Fruit fly (Drosophila melanogaster) whole organism, embryonic: ENCODE results near the gene CG4291.

Experiments
- Atf6 ChIP-seq: fragments of 200-800 bp; sonication (Bioruptor generic); IDR thresholded peaks from 2 replicates; pipeline ENCODE4 v1.3.6; 2022; ENCODE audit warnings: missing biosample characterization, missing genetic modification characterization
- B-H2 ChIP-seq: fragments of 200-800 bp; sonication (Bioruptor generic); optimal IDR thresholded peaks from 2 replicates; lab custom pipeline; 2018; ENCODE audit warnings: missing biosample characterization, mild to moderate bottlenecking, missing genetic modification characterization
- CG11695 ChIP-seq: fragments of 200-800 bp; sonication (Bioruptor generic); IDR thresholded peaks from 3 replicates; pipeline ENCODE4 v1.3.6; 2022; ENCODE audit warnings: missing biosample characterization, missing genetic modification characterization
- CG12104 ChIP-seq: fragments of 200-800 bp; sonication (Bioruptor generic); optimal IDR thresholded peaks from 3 replicates; lab custom pipeline; 2016; ENCODE audit warnings: missing biosample characterization, missing genetic modification characterization
- CG1233 ChIP-seq: fragments of 200-800 bp; sonication (Bioruptor generic); optimal IDR thresholded peaks from 4 replicates; lab custom pipeline; 2018; ENCODE audit warnings: missing biosample characterization, mild to moderate bottlenecking, missing genetic modification characterization
- CG15479 ChIP-seq: fragments of 200-800 bp; sonication (Bioruptor generic); optimal IDR thresholded peaks from 3 replicates; lab custom pipeline; 2019; ENCODE audit warnings: missing biosample characterization, mild to moderate bottlenecking, missing genetic modification characterization, moderate library complexity
- CG16779 ChIP-seq: fragments of 200-800 bp; sonication (Bioruptor generic); IDR thresholded peaks from 2 replicates; pipeline ENCODE4 v1.3.6; 2022; ENCODE audit warnings: missing biosample characterization, missing genetic modification characterization
- CG30431 ChIP-seq: fragments of 200-800 bp; sonication (Bioruptor generic); optimal IDR thresholded peaks from 2 replicates; lab custom pipeline; 2017; ENCODE audit warnings: missing biosample characterization, missing genetic modification characterization
- CG6175 ChIP-seq: fragments of 200-800 bp; sonication (Bioruptor generic); IDR thresholded peaks from 3 replicates; pipeline ENCODE4 v1.3.6; 2022; ENCODE audit warnings: missing biosample characterization, missing genetic modification characterization
- CG7357 ChIP-seq: fragments of 200-800 bp; sonication (Bioruptor generic); IDR thresholded peaks from 3 replicates; pipeline ENCODE4 v1.3.6; 2022; ENCODE audit warnings: missing biosample characterization, missing genetic modification characterization
- CG7786 ChIP-seq: fragments of 200-800 bp; sonication (Bioruptor generic); optimal IDR thresholded peaks from 2 replicates; lab custom pipeline; 2016; ENCODE audit warnings: missing biosample characterization, missing genetic modification characterization
- CG7839 ChIP-seq: fragments of 200-800 bp; sonication (Bioruptor generic); optimal IDR thresholded peaks from 3 replicates; lab custom pipeline; 2018; ENCODE audit warnings: missing biosample characterization, mild to moderate bottlenecking, missing genetic modification characterization, moderate library complexity
- CG7928 ChIP-seq: fragments of 200-800 bp; sonication (Bioruptor generic); optimal IDR thresholded peaks from 2 replicates; lab custom pipeline; 2017; ENCODE audit warnings: missing biosample characterization, mild to moderate bottlenecking, missing genetic modification characterization
- CG8290 ChIP-seq, 3 experiments: fragments of 200-800 bp; sonication (Bioruptor generic); optimal IDR thresholded peaks; 2 replicates each; lab custom pipeline; 2016 to 2019; ENCODE audit warnings: missing biosample characterization in 3 of 3, missing genetic modification characterization in 3 of 3, mild to moderate bottlenecking in 2 of 3, moderate library complexity in 1 of 3
- CG8388 ChIP-seq: fragments of 200-800 bp; sonication (Bioruptor generic); optimal IDR thresholded peaks from 2 replicates; lab custom pipeline; 2019; ENCODE audit warnings: missing biosample characterization, mild to moderate bottlenecking, missing genetic modification characterization, moderate library complexity
- CG8478 ChIP-seq: fragments of >200 bp; optimal IDR thresholded peaks from 2 replicates; lab custom pipeline; 2018
- CG9797 ChIP-seq: fragments of 200-800 bp; sonication (Bioruptor generic); optimal IDR thresholded peaks from 3 replicates; lab custom pipeline; 2018; ENCODE audit warnings: missing biosample characterization, mild to moderate bottlenecking, missing genetic modification characterization
- CoRest ChIP-seq: fragments of 200-800 bp; sonication (Bioruptor generic); optimal IDR thresholded peaks from 3 replicates; lab custom pipeline; 2018; ENCODE audit warnings: missing biosample characterization, mild to moderate bottlenecking, missing genetic modification characterization, moderate library complexity
- D ChIP-seq, 2 experiments: fragments of 200-800 bp in 1 of 2; fragments of >200 bp in 1 of 2; sonication (Bioruptor generic) in 1 of 2; optimal IDR thresholded peaks; 2 replicates in 1 of 2; 3 replicates in 1 of 2; lab custom pipeline; 2017; ENCODE audit warnings: mild to moderate bottlenecking in 1 of 2, missing biosample characterization in 1 of 2, missing genetic modification characterization in 1 of 2, missing genetic modification reagents in 1 of 2
- H2.0 ChIP-seq: fragments of 200-800 bp; sonication (Bioruptor generic); IDR thresholded peaks from 2 replicates; pipeline ENCODE4 v1.3.6; 2022; ENCODE audit warnings: missing biosample characterization, missing genetic modification characterization
- HmgD ChIP-seq: fragments of 200-800 bp; sonication (Bioruptor generic); optimal IDR thresholded peaks from 3 replicates; lab custom pipeline; 2016; ENCODE audit warnings: missing biosample characterization, missing genetic modification characterization
- MBD-R2 ChIP-seq: fragments of 200-800 bp; sonication (Bioruptor generic); IDR thresholded peaks from 2 replicates; pipeline ENCODE4 v1.3.6; 2022; ENCODE audit warnings: missing biosample characterization, missing genetic modification characterization
- Myb ChIP-seq: fragments of 200-800 bp; sonication (Bioruptor generic); optimal IDR thresholded peaks from 2 replicates; lab custom pipeline; 2016; ENCODE audit warnings: missing biosample characterization, missing genetic modification characterization
- NC2α ChIP-seq: fragments of 200-800 bp; sonication (Bioruptor generic); optimal IDR thresholded peaks from 2 replicates; lab custom pipeline; 2016; ENCODE audit warnings: missing biosample characterization, missing genetic modification characterization
- NK7.1 ChIP-seq: fragments of 200-800 bp; sonication (Bioruptor generic); optimal IDR thresholded peaks from 3 replicates; lab custom pipeline; 2016; ENCODE audit warnings: missing biosample characterization, missing genetic modification characterization
- Nf-YB ChIP-seq: fragments of 200-800 bp; sonication (Bioruptor generic); optimal IDR thresholded peaks from 3 replicates; lab custom pipeline; 2019; ENCODE audit warnings: missing biosample characterization, mild to moderate bottlenecking, missing genetic modification characterization, moderate library complexity
- Nf-YC ChIP-seq: fragments of 200-800 bp; optimal IDR thresholded peaks from 3 replicates; lab custom pipeline; 2019; ENCODE audit warnings: missing biosample characterization, mild to moderate bottlenecking, missing genetic modification characterization, moderate library complexity
- Sry-β ChIP-seq: fragments of 200-800 bp; sonication (Bioruptor generic); optimal IDR thresholded peaks from 2 replicates; lab custom pipeline; 2018; ENCODE audit warnings: missing biosample characterization, mild to moderate bottlenecking, missing genetic modification characterization, moderate library complexity
- TFAM ChIP-seq: fragments of 200-800 bp; sonication (Bioruptor generic); optimal IDR thresholded peaks from 2 replicates; lab custom pipeline; 2017; ENCODE audit warnings: missing biosample characterization, missing genetic modification characterization, inconsistent platforms
- Trl ChIP-seq, 3 experiments: fragments of >200 bp in 2 of 3; fragments of 200-800 bp in 1 of 3; sonication (Bioruptor generic) in 1 of 3; optimal IDR thresholded peaks; 2 replicates in 1 of 3; 3 replicates in 2 of 3; lab custom pipeline; 2016 to 2017; ENCODE audit warnings: missing biosample characterization in 1 of 3, missing genetic modification characterization in 1 of 3
- bigmax ChIP-seq: fragments of 200-800 bp; sonication (Bioruptor generic); optimal IDR thresholded peaks from 2 replicates; lab custom pipeline; 2018; ENCODE audit warnings: missing biosample characterization, mild to moderate bottlenecking, missing genetic modification characterization
- bowl ChIP-seq: fragments of 200-800 bp; sonication (Bioruptor generic); IDR thresholded peaks from 2 replicates; pipeline ENCODE4 v1.3.6; 2022; ENCODE audit warnings: missing biosample characterization, missing genetic modification characterization
- br ChIP-seq: fragments of >200 bp; optimal IDR thresholded peaks from 2 replicates; lab custom pipeline; 2017
- bsh ChIP-seq, 2 experiments: fragments of 200-800 bp; sonication (Bioruptor generic); optimal IDR thresholded peaks; 2 replicates each; lab custom pipeline; 2017 to 2018; ENCODE audit warnings: mild to moderate bottlenecking in 2 of 2, missing biosample characterization in 2 of 2, missing genetic modification characterization in 2 of 2, moderate library complexity in 1 of 2
- caup ChIP-seq: fragments of 200-800 bp; sonication (Bioruptor generic); optimal IDR thresholded peaks from 3 replicates; lab custom pipeline; 2017; ENCODE audit warnings: missing biosample characterization, mild to moderate bottlenecking, missing genetic modification characterization, moderate library complexity; ENCODE audit not compliant: severe bottlenecking
- dysf ChIP-seq: fragments of 200-800 bp; sonication (Bioruptor generic); IDR thresholded peaks from 3 replicates; pipeline ENCODE4 v1.3.6; 2022; ENCODE audit warnings: missing biosample characterization, missing genetic modification characterization
- gro ChIP-seq: fragments of 200-800 bp; sonication (Bioruptor generic); optimal IDR thresholded peaks from 2 replicates; lab custom pipeline; 2016; ENCODE audit warnings: missing biosample characterization, missing genetic modification characterization
- hbn ChIP-seq: fragments of 200-800 bp; sonication (Bioruptor generic); IDR thresholded peaks from 2 replicates; pipeline ENCODE4 v1.3.6; 2022; ENCODE audit warnings: missing biosample characterization, missing genetic modification characterization; ENCODE audit not compliant: partially characterized antibody
- nau ChIP-seq: fragments of 200-800 bp; sonication (Bioruptor generic); optimal IDR thresholded peaks from 3 replicates; lab custom pipeline; 2017; ENCODE audit warnings: missing biosample characterization, mild to moderate bottlenecking, missing genetic modification characterization, missing genetic modification reagents
- peb ChIP-seq: fragments of 200-800 bp; sonication (Bioruptor generic); IDR thresholded peaks from 2 replicates; pipeline ENCODE4 v1.3.6; 2022; ENCODE audit warnings: missing biosample characterization, missing genetic modification characterization
- pho ChIP-seq: fragments of 200-800 bp; sonication (Bioruptor generic); optimal IDR thresholded peaks from 2 replicates; lab custom pipeline; 2016; ENCODE audit warnings: missing biosample characterization, missing genetic modification characterization
- repo ChIP-seq: fragments of 200-800 bp; sonication (Bioruptor generic); optimal IDR thresholded peaks from 2 replicates; lab custom pipeline; 2016; ENCODE audit warnings: missing biosample characterization, missing genetic modification characterization
- schlank ChIP-seq: fragments of 200-800 bp; sonication (Bioruptor generic); optimal IDR thresholded peaks from 2 replicates; lab custom pipeline; 2018; ENCODE audit warnings: missing biosample characterization, mild to moderate bottlenecking, missing genetic modification characterization
- scrt ChIP-seq: fragments of 200-800 bp; sonication (Bioruptor generic); optimal IDR thresholded peaks from 2 replicates; lab custom pipeline; 2018; ENCODE audit warnings: missing biosample characterization, mild to moderate bottlenecking, missing genetic modification characterization, moderate library complexity
- sens ChIP-seq: fragments of 200-800 bp; sonication (Bioruptor generic); peaks from one replicate; lab custom pipeline; 2016; ENCODE audit warnings: missing biosample characterization, missing genetic modification characterization
- ssp ChIP-seq: fragments of 200-800 bp; sonication (Bioruptor generic); IDR thresholded peaks from 2 replicates; pipeline ENCODE4 v1.3.6; 2022; ENCODE audit warnings: missing biosample characterization, missing genetic modification characterization
- tio ChIP-seq: fragments of 200-800 bp; sonication (Bioruptor generic); optimal IDR thresholded peaks from 2 replicates; lab custom pipeline; 2017; ENCODE audit warnings: missing biosample characterization, missing genetic modification characterization, inconsistent platforms
- wdn ChIP-seq: fragments of 200-800 bp; sonication (Bioruptor generic); IDR thresholded peaks from 2 replicates; pipeline ENCODE4 v1.3.6; 2022; ENCODE audit warnings: missing biosample characterization, missing genetic modification characterization
- wek ChIP-seq: fragments of 200-800 bp; sonication (Bioruptor generic); optimal IDR thresholded peaks from 3 replicates; lab custom pipeline; 2018; ENCODE audit warnings: missing biosample characterization, mild to moderate bottlenecking, missing genetic modification characterization, moderate library complexity
- yki ChIP-seq: fragments of >200 bp; optimal IDR thresholded peaks from 3 replicates; lab custom pipeline; 2018

CG4291 gene

dm6 chr2L:867899-868605 is 15.5 kb upstream of the CG4291 start, which contains the start of gene aru (continued):
- TF ChIP-seq CG6175 (GFP tag; lab: Robert Waterston, UW) (no peak), caup (GFP tag; lab: Kevin White, UChicago) (peak; percentile 9), wdn (no peak), CG1233 (GFP tag; lab: Kevin White, UChicago) (no peak), bigmax (no peak), CG7786 (GFP tag; lab: Kevin White, UChicago) (no peak), CG30431 (GFP tag; lab: Kevin White, UChicago) (no peak), CG8388 (GFP tag; lab: Kevin White, UChicago) (peak; percentile 10), yki (no peak), HmgD (GFP tag; lab: Kevin White, UChicago) (peak; percentile 22), MBD-R2 (GFP tag; lab: Robert Waterston, UW) (no peak), peb (GFP tag; lab: Robert Waterston, UW) (no peak), CG9797 (no peak), CG8290 (GFP tag; optimal IDR thresholded peaks at IDR 0.05; lab: Kevin White, UChicago) (no peak), CG8290 (tag; optimal IDR thresholded peaks at IDR 0.05; lab: Kevin White, UChicago) (peak in 1 of 2 experiments; percentile 42), CG15479 (GFP tag; lab: Kevin White, UChicago) (no peak), CG16779 (GFP tag; lab: Robert Waterston, UW) (no peak), NC2α (GFP tag; lab: Kevin White, UChicago) (no peak), wek (GFP tag; lab: Kevin White, UChicago) (peak; percentile 16), Trl (optimal IDR thresholded peaks at IDR 0.05; lab: Kevin White, UChicago) (peak; percentile 76 to 82), Trl (GFP tag; optimal IDR thresholded peaks at IDR 0.05; lab: Kevin White, UChicago) (no peak), CG7839 (peak; percentile 42), CG12104 (GFP tag; lab: Kevin White, UChicago) (no peak), sens (GFP tag; lab: Kevin White, UChicago) (peak; percentile 70), H2.0 (GFP tag; lab: Robert Waterston, UW) (no peak), gro (GFP tag; lab: Kevin White, UChicago) (no peak), CG11695 (GFP tag; lab: Robert Waterston, UW) (no peak), repo (peak; percentile 3), CG7928 (GFP tag; lab: Kevin White, UChicago) (no peak), ssp (no peak), Atf6 (GFP tag; lab: Robert Waterston, UW) (peak; percentile 75), CG8478 (no peak), br (lab: Kevin White, UChicago) (no peak), Nf-YC (tag; lab: Kevin White, UChicago) (peak; percentile 27), NK7.1 (GFP tag; lab: Kevin White, UChicago) (no peak), scrt (GFP tag; lab: Kevin White, UChicago) (peak; percentile 63), hbn (GFP tag; lab: Robert Waterston, UW) (no peak), dysf (peak; percentile 12; the same call in 1 of the 3 replicates), Nf-YB (GFP tag; lab: Kevin White, UChicago) (peak; percentile 37), CG7357 (GFP tag; lab: Robert Waterston, UW) (no peak), bowl (GFP tag; lab: Robert Waterston, UW) (no peak), B-H2 (peak; percentile 14), tio (GFP tag; lab: Kevin White, UChicago) (no peak), TFAM (no peak), Myb (GFP tag; lab: Kevin White, UChicago) (no peak), bsh (GFP tag; optimal IDR thresholded peaks at IDR 0.05; lab: Kevin White, UChicago) (peak in 1 of 2 experiments; percentile 49), Sry-β (GFP tag; lab: Kevin White, UChicago) (no peak), nau (no peak), D (optimal IDR thresholded peaks at IDR 0.05; lab: Kevin White, UChicago) (no peak), D (GFP tag; optimal IDR thresholded peaks at IDR 0.05; lab: Kevin White, UChicago) (peak; percentile 29), pho (GFP tag; lab: Kevin White, UChicago) (no peak), schlank (tag; lab: Kevin White, UChicago) (no peak), CoRest (tag; lab: Kevin White, UChicago) (peak; percentile 15)
